Fruit fly (Drosophila melanogaster) whole organism, pupa: Measurements from ENCODE around the gene CG14422.

Experiments used
- CG14655 ChIP-seq: fragments of 200-800 bp; sonication (Bioruptor generic); optimal IDR thresholded peaks from 3 replicates; lab custom pipeline; 2017; ENCODE audit warnings: mild to moderate bottlenecking, missing biosample characterization, missing genetic modification reagents, missing genetic modification characterization
- CG34367 ChIP-seq: fragments of 200-800 bp; sonication (Bioruptor generic); optimal IDR thresholded peaks from 2 replicates; lab custom pipeline; 2018; ENCODE audit warnings: missing biosample characterization, mild to moderate bottlenecking, missing genetic modification characterization
- CG9948 ChIP-seq: fragments of 200-800 bp; sonication (Bioruptor generic); optimal IDR thresholded peaks from 2 replicates; lab custom pipeline; 2018; ENCODE audit warnings: missing biosample characterization, mild to moderate bottlenecking, missing genetic modification characterization, moderate library complexity
- D1 ChIP-seq: fragments of 200-800 bp; sonication (Bioruptor generic); optimal IDR thresholded peaks from 2 replicates; lab custom pipeline; 2018; ENCODE audit warnings: missing biosample characterization, mild to moderate bottlenecking, missing genetic modification characterization, moderate library complexity
- Ets98B ChIP-seq: fragments of 200-800 bp; sonication (Bioruptor generic); IDR thresholded peaks from 2 replicates; pipeline ENCODE4 v1.3.6; 2022; ENCODE audit warnings: missing biosample characterization, missing genetic modification characterization
- Pif1A ChIP-seq: fragments of 200-800 bp; sonication (Bioruptor generic); optimal IDR thresholded peaks from 3 replicates; lab custom pipeline; 2016; ENCODE audit warnings: missing biosample characterization, missing genetic modification characterization
- gl ChIP-seq: fragments of 200-800 bp; sonication (Bioruptor generic); optimal IDR thresholded peaks from 2 replicates; lab custom pipeline; 2018; ENCODE audit warnings: missing biosample characterization, mild to moderate bottlenecking, missing genetic modification characterization

- TF ChIP-seq gl (tag; lab: Kevin White, UChicago) (no peak), CG14655 (no peak), Pif1A (GFP tag; lab: Kevin White, UChicago) (no peak), Ets98B (GFP tag; lab: Robert Waterston, UW) (no peak), D1 (no peak), CG34367 (no peak), CG9948 (tag; lab: Kevin White, UChicago) (no peak)
Observed at dm6 chrX:2989332-2989731, 46.1 kb downstream of the CG14422 start.
